Worm (Caenorhabditis elegans): ENCODE data around the gene dct-15.
A peak's percentile ranks its signal among the peaks of the same experiment; 100 is the strongest.

Gene dct-15

ce11 chrIV:9810633-9811032 lies at the start of gene dct-15:
Gene dct-15, minus strand, starts transcription at chrIV:9810733.
- TF ChIP-seq W03F9.2 (tag; optimal IDR thresholded peaks at IDR 0.05), result no peak
- TF ChIP-seq him-1 (tag; optimal IDR thresholded peaks at IDR 0.05), result no peak
- TF ChIP-seq dao-5 (tag; optimal IDR thresholded peaks at IDR 0.05), result no peak

DNA sequence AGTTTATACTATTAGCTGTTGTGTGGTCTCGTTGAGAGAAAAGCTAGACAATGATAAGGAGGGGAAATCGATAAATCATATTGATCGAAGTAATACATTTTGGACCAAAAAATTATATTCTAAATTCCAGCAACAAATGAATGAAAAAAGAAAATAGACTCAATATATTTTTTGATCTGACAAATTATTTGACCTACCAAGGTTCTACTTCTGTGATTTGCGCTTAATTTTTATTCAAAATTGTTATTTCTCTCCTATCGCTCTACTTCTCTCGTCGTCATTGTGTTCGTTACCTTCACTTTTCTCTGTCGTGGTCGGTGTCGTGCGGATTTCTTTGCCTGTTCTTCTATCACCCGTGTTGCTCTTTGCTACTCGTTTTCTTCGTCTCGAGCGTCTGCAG lies 48.4 kb upstream of the dct-15 start:
- TF ChIP-seq him-1 (tag; optimal IDR thresholded peaks at IDR 0.05) (no peak), dao-5 (tag; optimal IDR thresholded peaks at IDR 0.05) (no peak), W03F9.2 (tag; optimal IDR thresholded peaks at IDR 0.05) (no peak)

ce11 chrIV:9857952-9858488 lies 47.5 kb upstream of the dct-15 start, which contains the start of gene npp-1:
Gene npp-1, plus strand, starts transcription at chrIV:9858488.
- TF ChIP-seq him-1 (tag; optimal IDR thresholded peaks at IDR 0.05), result no peak
- TF ChIP-seq dao-5 (tag; optimal IDR thresholded peaks at IDR 0.05), result no peak
- peak; percentile 75 for TF ChIP-seq W03F9.2 (tag; optimal IDR thresholded peaks at IDR 0.05)

DNA sequence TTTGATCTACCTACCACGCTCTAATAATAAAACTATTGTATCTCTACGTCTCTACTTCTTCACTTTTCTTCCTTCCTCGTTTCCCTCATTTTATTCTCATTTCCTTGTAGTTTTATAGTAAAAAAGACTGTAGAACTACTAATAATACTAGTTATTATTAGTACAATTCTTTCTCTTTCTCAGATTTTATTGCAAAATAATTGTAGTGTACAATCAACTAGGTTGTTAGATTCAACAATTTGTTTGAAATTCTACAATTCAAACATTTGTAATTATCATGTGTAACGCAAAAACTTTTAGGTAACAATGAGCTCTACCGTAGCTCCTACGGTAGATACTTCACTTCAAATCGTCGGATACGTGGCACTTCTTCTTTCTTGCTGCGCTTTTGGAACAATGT lies 45.2 kb upstream of the dct-15 start, which contains the start of gene K07F5.12:
K07F5.12 (plus strand) TSS at position 301 of the 400 bp plus-strand sequence.
- no peak for TF ChIP-seq W03F9.2 (tag; optimal IDR thresholded peaks at IDR 0.05)
- TF ChIP-seq dao-5 (tag; optimal IDR thresholded peaks at IDR 0.05), result no peak
- TF ChIP-seq him-1 (tag; optimal IDR thresholded peaks at IDR 0.05), result no peak

ce11 chrIV:9854952-9855351 lies 44.4 kb upstream of the dct-15 start:
- no peak for TF ChIP-seq W03F9.2 (tag; optimal IDR thresholded peaks at IDR 0.05)
- TF ChIP-seq dao-5 (tag; optimal IDR thresholded peaks at IDR 0.05), result no peak
- no peak for TF ChIP-seq him-1 (tag; optimal IDR thresholded peaks at IDR 0.05)

- no peak for TF ChIP-seq him-1 (tag; optimal IDR thresholded peaks at IDR 0.05)
- TF ChIP-seq W03F9.2 (tag; optimal IDR thresholded peaks at IDR 0.05), result no peak
- TF ChIP-seq dao-5 (tag; optimal IDR thresholded peaks at IDR 0.05), result no peak
These were observed 42.4 kb upstream of the dct-15 start for ce11 chrIV:9852818-9853466.

- TF ChIP-seq him-1 (tag; optimal IDR thresholded peaks at IDR 0.05) (no peak), W03F9.2 (tag; optimal IDR thresholded peaks at IDR 0.05) (no peak), dao-5 (tag; optimal IDR thresholded peaks at IDR 0.05) (no peak)
These were observed 41.7 kb upstream of the dct-15 start, which contains the start of gene ssq-1 for ce11 chrIV:9852250-9852649. Gene ssq-1, plus strand, starts transcription at chrIV:9852550.

DNA sequence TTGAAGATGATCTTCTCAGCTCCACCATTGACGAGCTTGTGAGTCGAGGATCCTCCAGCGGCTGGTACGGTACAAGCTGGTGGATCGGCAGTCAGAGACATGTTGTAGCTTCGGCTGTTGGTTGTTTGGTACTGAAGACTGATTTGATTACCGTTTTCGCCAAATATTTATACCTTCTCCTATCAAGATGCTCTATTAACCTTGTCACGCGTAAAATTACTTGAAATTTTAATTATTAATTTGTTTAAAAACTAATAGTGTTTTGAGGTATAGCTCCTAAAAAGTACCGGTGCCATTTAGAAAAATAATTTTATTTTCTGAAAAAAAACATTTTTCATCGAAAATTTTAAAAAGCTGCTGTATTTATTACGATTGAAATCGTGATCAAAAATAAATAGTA lies 40.4 kb upstream of the dct-15 start, which contains the start of gene ssp-10:
ssp-10 (minus strand) TSS at position 101 of the 400 bp plus-strand sequence.
- TF ChIP-seq W03F9.2 (tag; optimal IDR thresholded peaks at IDR 0.05), result no peak
- TF ChIP-seq him-1 (tag; optimal IDR thresholded peaks at IDR 0.05), result no peak
- TF ChIP-seq dao-5 (tag; optimal IDR thresholded peaks at IDR 0.05), result no peak

DNA sequence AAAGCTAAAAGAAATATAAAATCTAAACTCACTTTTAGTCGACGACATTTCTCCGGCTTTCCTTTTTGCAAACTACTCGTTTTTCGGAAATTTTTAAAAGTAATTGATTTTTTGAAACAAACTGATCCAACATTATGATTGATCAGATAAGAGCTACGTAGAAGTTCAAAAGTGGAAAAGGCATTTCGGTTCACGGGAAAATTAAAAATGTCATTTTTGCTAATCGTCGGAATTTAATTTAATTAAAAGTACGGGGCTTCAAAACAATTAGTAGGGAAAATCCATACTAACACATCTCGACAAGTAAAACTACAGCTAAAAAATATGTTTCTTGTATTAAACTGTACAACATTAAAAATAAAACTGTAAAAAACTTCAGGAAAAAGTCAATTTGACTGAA lies 39.1 kb upstream of the dct-15 start, which contains the start of gene K07F5.8:
K07F5.8 (minus strand) TSS at position 101 of the 400 bp plus-strand sequence.
- TF ChIP-seq dao-5 (tag; optimal IDR thresholded peaks at IDR 0.05) (no peak), him-1 (tag; optimal IDR thresholded peaks at IDR 0.05) (no peak), W03F9.2 (tag; optimal IDR thresholded peaks at IDR 0.05) (no peak)

DNA sequence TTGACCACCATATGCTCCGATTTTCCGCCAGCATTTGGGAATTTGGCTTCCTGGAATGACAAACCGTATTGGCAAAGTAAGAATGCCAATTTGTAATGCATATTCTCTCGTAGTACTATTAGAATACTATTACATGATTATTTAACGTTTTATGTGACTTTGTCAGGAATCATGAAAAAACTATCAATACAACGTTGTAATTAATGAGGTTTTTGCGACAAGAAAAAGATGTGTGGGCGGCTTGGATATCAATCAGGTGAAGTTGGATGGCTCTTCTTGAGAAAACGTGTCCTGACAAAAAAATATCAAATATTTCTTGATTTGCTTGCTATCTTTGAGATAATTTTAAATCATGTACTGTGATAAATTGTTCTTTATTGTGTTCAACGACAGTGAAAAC lies 37.5 kb upstream of the dct-15 start, which contains the start of gene K07F5.7:
K07F5.7 (minus strand) TSS at position 101 of the 400 bp plus-strand sequence.
- TF ChIP-seq dao-5 (tag; optimal IDR thresholded peaks at IDR 0.05), result no peak
- TF ChIP-seq W03F9.2 (tag; optimal IDR thresholded peaks at IDR 0.05), result no peak
- no peak for TF ChIP-seq him-1 (tag; optimal IDR thresholded peaks at IDR 0.05)

- TF ChIP-seq him-1 (tag; optimal IDR thresholded peaks at IDR 0.05), result no peak
- no peak for TF ChIP-seq dao-5 (tag; optimal IDR thresholded peaks at IDR 0.05)
- TF ChIP-seq W03F9.2 (tag; optimal IDR thresholded peaks at IDR 0.05), result no peak
These were observed 36.0 kb upstream of the dct-15 start, which contains the start of gene K07F5.6 for ce11 chrIV:9846574-9846973. Gene K07F5.6, minus strand, starts transcription at chrIV:9846674.

- TF ChIP-seq dao-5 (tag; optimal IDR thresholded peaks at IDR 0.05), result no peak
- TF ChIP-seq W03F9.2 (tag; optimal IDR thresholded peaks at IDR 0.05), result no peak
- no peak for TF ChIP-seq him-1 (tag; optimal IDR thresholded peaks at IDR 0.05)
These were observed 33.2 kb upstream of the dct-15 start, which contains the start of gene nspd-2 for ce11 chrIV:9843760-9844159. Gene nspd-2, plus strand, starts transcription at chrIV:9844060.

- TF ChIP-seq dao-5 (tag; optimal IDR thresholded peaks at IDR 0.05) (no peak), W03F9.2 (tag; optimal IDR thresholded peaks at IDR 0.05) (no peak), him-1 (tag; optimal IDR thresholded peaks at IDR 0.05) (no peak)
These were observed 31.5 kb upstream of the dct-15 start, which contains the start of gene K07F5.17 for ce11 chrIV:9842071-9842470. Gene K07F5.17, plus strand, starts transcription at chrIV:9842371.

ce11 chrIV:9840984-9841590 lies 30.6 kb upstream of the dct-15 start, which contains the start of the genes kin-24 and msp-56:
Gene kin-24, minus strand, starts transcription at chrIV:9841084.
Gene msp-56, plus strand, starts transcription at chrIV:9841540.
- TF ChIP-seq him-1 (tag; optimal IDR thresholded peaks at IDR 0.05), result no peak
- no peak for TF ChIP-seq dao-5 (tag; optimal IDR thresholded peaks at IDR 0.05)
- no peak for TF ChIP-seq W03F9.2 (tag; optimal IDR thresholded peaks at IDR 0.05)
